Worm (Caenorhabditis elegans) whole organism, early embryonic: ENCODE measurements around the gene ntc-1.
A peak's percentile ranks its signal among the peaks of the same experiment; 100 is the strongest.

Experiments used
- B0310.2 ChIP-seq: sonication (generic microtip); optimal IDR thresholded peaks from 2 replicates; lab custom pipeline; 2016; ENCODE audit warnings: mild to moderate bottlenecking, missing genetic modification characterization, missing compliant biosample characterization
- F13C5.2 ChIP-seq: sonication (generic microtip); optimal IDR thresholded peaks from 2 replicates; lab custom pipeline; 2017; ENCODE audit warnings: mild to moderate bottlenecking, missing genetic modification characterization, inconsistent platforms, missing compliant biosample characterization
- aly-1 ChIP-seq: sonication (generic microtip); optimal IDR thresholded peaks from 2 replicates; lab custom pipeline; 2016; ENCODE audit warnings: missing genetic modification characterization, missing compliant biosample characterization
- ama-1 ChIP-seq: fragments of 150-350 bp; optimal IDR thresholded peaks from 2 replicates; lab custom pipeline; 2014
- ceh-13 ChIP-seq: fragments of 200-800 bp; sonication (Bioruptor generic); optimal IDR thresholded peaks from 2 replicates; lab custom pipeline; 2018; ENCODE audit warnings: mild to moderate bottlenecking, missing genetic modification characterization, missing compliant biosample characterization
- ceh-36 ChIP-seq: sonication (generic microtip); optimal IDR thresholded peaks from 2 replicates; lab custom pipeline; 2016; ENCODE audit warnings: missing genetic modification characterization, inconsistent platforms, missing compliant biosample characterization
- ets-7 ChIP-seq: sonication (generic microtip); optimal IDR thresholded peaks from 2 replicates; lab custom pipeline; 2016; ENCODE audit warnings: missing genotype, missing genetic modification characterization, missing compliant biosample characterization
- flt-1 ChIP-seq: fragments of 200-800 bp; sonication (Bioruptor generic); IDR thresholded peaks from 2 replicates; pipeline ENCODE4 v1.3.6; 2022; ENCODE audit warnings: missing genetic modification characterization, missing compliant biosample characterization
- hmbx-1 ChIP-seq: sonication (generic microtip); optimal IDR thresholded peaks from 2 replicates; lab custom pipeline; 2016; ENCODE audit warnings: mild to moderate bottlenecking, missing genetic modification characterization, missing compliant biosample characterization
- hmg-4 ChIP-seq: fragments of 200-800 bp; sonication (Bioruptor generic); optimal IDR thresholded peaks from 2 replicates; lab custom pipeline; 2018; ENCODE audit warnings: mild to moderate bottlenecking, missing genetic modification characterization, missing compliant biosample characterization
- hnd-1 ChIP-seq: sonication (generic microtip); optimal IDR thresholded peaks from 2 replicates; lab custom pipeline; 2016; ENCODE audit warnings: missing genetic modification characterization, missing compliant biosample characterization
- pes-1 ChIP-seq: fragments of 200-800 bp; sonication (Bioruptor generic); IDR thresholded peaks from 2 replicates; pipeline ENCODE4 v1.3.6; 2022; ENCODE audit warnings: missing genetic modification reagents, missing genetic modification characterization, missing compliant biosample characterization
- scrt-1 ChIP-seq: fragments of 200-800 bp; sonication (Bioruptor generic); IDR thresholded peaks from 2 replicates; pipeline ENCODE4 v1.3.6; 2022; ENCODE audit warnings: missing genetic modification characterization, missing compliant biosample characterization
- sea-1 ChIP-seq: fragments of 200-800 bp; sonication (Bioruptor generic); conservative IDR thresholded peaks from 2 replicates; pipeline ENCODE4 v1.3.6; 2022; ENCODE audit warnings: missing genetic modification characterization, missing compliant biosample characterization
- tbx-11 ChIP-seq: fragments of 200-800 bp; sonication (Bioruptor generic); IDR thresholded peaks from 2 replicates; pipeline ENCODE4 v1.3.6; 2022; ENCODE audit warnings: missing genetic modification characterization, missing compliant biosample characterization
- tbx-37 ChIP-seq: fragments of 200-800 bp; sonication (Bioruptor generic); conservative IDR thresholded peaks from 2 replicates; pipeline ENCODE4 v1.3.6; 2022; ENCODE audit warnings: missing genetic modification reagents, missing genetic modification characterization, missing compliant biosample characterization
- tra-4 ChIP-seq: sonication (generic microtip); optimal IDR thresholded peaks from 2 replicates; lab custom pipeline; 2017; ENCODE audit warnings: missing genetic modification characterization, missing compliant biosample characterization

Gene ntc-1

DNA sequence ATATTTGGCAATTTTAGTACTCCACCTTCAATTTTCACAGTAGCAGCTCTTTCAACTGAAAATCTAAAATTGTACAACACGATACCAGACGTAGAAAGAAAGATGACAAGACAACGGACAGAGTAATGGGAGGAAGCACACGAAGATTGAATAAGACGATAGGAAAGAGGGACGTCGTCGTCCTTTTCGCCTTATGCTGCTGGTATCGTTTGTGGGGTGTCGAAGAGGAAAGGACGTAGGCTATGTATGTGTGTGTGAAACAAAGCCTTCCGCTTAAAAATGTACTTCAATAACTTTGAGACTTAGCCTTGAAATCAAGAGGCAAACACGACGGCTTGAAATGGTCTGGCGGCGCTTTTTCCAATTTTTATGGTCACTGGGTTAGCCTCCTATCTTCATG, 6.9 kb downstream of the ntc-1 start:
- no peak for TF ChIP-seq tbx-11 (GFP tag; lab: Robert Waterston, UW)
- no peak for TF ChIP-seq tbx-37 (GFP tag; lab: Robert Waterston, UW)
- no peak for TF ChIP-seq hmbx-1 (tag; lab: Kevin White, UChicago)
- TF ChIP-seq aly-1: no peak
- no peak for TF ChIP-seq flt-1 (GFP tag; lab: Robert Waterston, UW)
- TF ChIP-seq hnd-1 (tag; lab: Kevin White, UChicago): no peak
- TF ChIP-seq ets-7: no peak
- TF ChIP-seq tra-4 (tag; lab: Kevin White, UChicago): no peak
- TF ChIP-seq ceh-13 (GFP tag; lab: Kevin White, UChicago): no peak
- TF ChIP-seq sea-1: no peak
- TF ChIP-seq ceh-36: no peak
- TF ChIP-seq ama-1 (lab: Kevin White, UChicago): no peak
- TF ChIP-seq scrt-1: no peak

DNA sequence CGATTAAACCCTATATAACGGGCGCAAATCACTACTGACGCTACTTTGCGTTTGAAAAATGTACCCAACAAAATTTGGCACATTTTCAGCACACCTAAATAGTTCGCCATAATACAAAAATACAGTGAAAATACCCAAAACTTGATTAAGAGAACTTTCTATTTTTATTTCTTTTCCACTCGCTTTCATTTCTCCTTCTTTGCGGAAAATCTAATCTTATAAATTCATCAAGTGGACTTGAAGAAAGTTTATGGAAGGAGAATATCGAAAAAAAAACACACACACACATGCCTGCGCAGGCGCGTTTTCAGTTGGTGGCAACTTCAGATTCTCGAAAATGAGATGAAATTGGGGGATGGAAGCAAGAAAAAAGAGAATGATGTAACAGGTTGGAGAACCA, 9.4 kb downstream of the ntc-1 start:
- TF ChIP-seq sea-1 (no peak), hmg-4 (GFP tag; lab: Kevin White, UChicago) (no peak), flt-1 (GFP tag; lab: Robert Waterston, UW) (no peak), pes-1 (GFP tag; lab: Robert Waterston, UW) (no peak), scrt-1 (no peak), tbx-11 (GFP tag; lab: Robert Waterston, UW) (no peak), ceh-13 (GFP tag; lab: Kevin White, UChicago) (no peak), hmbx-1 (tag; lab: Kevin White, UChicago) (no peak), ama-1 (lab: Kevin White, UChicago) (no peak), B0310.2 (tag; lab: Kevin White, UChicago) (no peak), ceh-36 (no peak), hnd-1 (tag; lab: Kevin White, UChicago) (no peak)

DNA sequence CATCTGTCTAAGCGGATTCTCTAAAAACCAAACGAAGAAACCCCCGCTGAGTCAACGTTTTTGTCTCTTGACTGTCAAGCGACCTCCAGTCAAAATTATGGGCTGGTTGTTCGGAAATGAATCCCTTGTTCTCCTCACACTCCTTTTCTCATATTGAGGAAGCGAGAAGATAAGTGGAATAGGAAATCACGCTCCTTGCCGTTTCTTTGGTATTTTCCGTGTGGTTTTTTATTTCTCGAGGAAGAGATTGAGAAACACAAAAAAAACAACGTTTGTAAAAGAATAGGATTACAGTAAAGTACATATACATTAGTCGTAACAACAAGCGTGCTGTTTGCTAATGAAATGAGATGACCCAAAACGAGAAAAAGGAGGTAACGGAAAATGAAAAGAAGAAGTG, 11.0 kb downstream of the ntc-1 start, which contains the start of gene tsp-14:
Gene tsp-14 (minus strand): TSS at position 62 of the 400 bp plus-strand sequence.
- TF ChIP-seq hmg-4 (GFP tag; lab: Kevin White, UChicago) (no peak), hmbx-1 (tag; lab: Kevin White, UChicago) (no peak), flt-1 (GFP tag; lab: Robert Waterston, UW) (no peak), tbx-37 (GFP tag; lab: Robert Waterston, UW) (no peak), F13C5.2 (tag; lab: Kevin White, UChicago) (no peak), tbx-11 (GFP tag; lab: Robert Waterston, UW) (no peak), ets-7 (no peak), ceh-36 (no peak), pes-1 (GFP tag; lab: Robert Waterston, UW) (no peak), B0310.2 (tag; lab: Kevin White, UChicago) (no peak), ceh-13 (GFP tag; lab: Kevin White, UChicago) (no peak), aly-1 (no peak), hnd-1 (tag; lab: Kevin White, UChicago) (no peak), ama-1 (lab: Kevin White, UChicago) (no peak), sea-1 (no peak), tra-4 (tag; lab: Kevin White, UChicago) (no peak), scrt-1 (no peak)

DNA sequence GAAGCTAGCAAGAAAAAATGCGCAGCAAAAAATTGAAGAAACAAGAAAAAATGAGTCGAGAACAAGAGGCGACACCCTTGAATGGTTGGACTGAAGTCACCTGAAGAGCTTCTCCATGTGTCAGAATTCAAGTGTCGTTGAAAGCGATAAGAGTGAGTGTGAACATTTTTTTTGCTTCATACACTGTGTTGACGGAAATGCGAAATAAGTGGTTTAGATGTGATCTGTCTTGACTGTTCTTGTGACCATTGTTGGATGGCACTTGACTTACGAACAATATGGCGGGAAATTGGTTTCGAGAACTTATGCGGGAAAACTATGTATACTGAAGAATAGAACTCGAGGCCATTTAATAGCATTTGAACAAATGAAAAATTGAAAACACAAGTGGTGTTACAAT, 14.1 kb downstream of the ntc-1 start:
- TF ChIP-seq aly-1 (no peak), ceh-13 (GFP tag; lab: Kevin White, UChicago) (no peak), tbx-37 (GFP tag; lab: Robert Waterston, UW) (no peak), scrt-1 (no peak), pes-1 (GFP tag; lab: Robert Waterston, UW) (no peak), flt-1 (GFP tag; lab: Robert Waterston, UW) (no peak), B0310.2 (tag; lab: Kevin White, UChicago) (no peak), ama-1 (lab: Kevin White, UChicago) (no peak), ets-7 (no peak), tbx-11 (GFP tag; lab: Robert Waterston, UW) (no peak), hnd-1 (tag; lab: Kevin White, UChicago) (no peak), hmbx-1 (tag; lab: Kevin White, UChicago) (no peak), hmg-4 (GFP tag; lab: Kevin White, UChicago) (no peak), sea-1 (no peak), tra-4 (tag; lab: Kevin White, UChicago) (no peak), ceh-36 (no peak), F13C5.2 (tag; lab: Kevin White, UChicago) (no peak)

DNA sequence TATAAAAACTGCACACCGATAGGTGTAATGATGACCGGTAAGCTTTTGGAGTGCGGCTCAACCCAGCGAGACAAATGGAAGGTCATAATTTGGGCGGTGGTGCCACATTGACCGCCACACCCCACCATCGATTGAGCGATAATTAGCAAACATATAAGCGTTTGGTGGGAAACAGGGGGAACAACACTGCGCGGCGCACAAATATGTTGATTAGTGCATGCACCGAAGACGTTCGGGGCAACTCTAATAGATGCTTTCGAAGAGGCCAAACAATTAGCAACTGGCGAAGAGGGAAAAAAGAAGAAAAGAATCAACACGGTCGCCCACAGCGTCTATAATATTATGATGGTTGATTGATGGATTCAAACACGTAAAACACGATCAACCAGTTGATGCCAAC, 15.4 kb downstream of the ntc-1 start:
- TF ChIP-seq hmg-4 (GFP tag; lab: Kevin White, UChicago) (peak; percentile 54), aly-1 (no peak), scrt-1 (no peak)

DNA sequence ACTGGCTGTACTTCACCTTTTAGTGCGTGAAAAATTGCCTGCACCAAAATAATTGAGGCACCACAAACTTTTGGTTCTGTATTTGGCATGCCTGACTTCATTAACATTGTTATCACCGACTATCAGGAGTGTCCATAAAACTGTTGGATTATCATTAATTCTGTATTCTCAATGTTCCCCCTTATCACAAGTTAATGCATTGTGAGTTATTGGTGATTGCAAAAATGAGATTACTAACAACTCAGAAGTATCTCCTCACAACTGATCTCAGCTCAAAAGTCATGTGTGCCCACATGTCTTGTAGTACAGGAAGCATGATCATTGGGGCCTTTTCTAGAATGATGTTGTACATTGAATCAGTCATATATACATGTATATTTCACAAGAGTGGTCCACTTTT, 19.8 kb downstream of the ntc-1 start, which contains the start of gene arrd-23:
Gene arrd-23 (plus strand): TSS at position 301 of the 400 bp plus-strand sequence.
- no peak for TF ChIP-seq ets-7
- no peak for TF ChIP-seq hmbx-1 (tag; lab: Kevin White, UChicago)
- TF ChIP-seq tbx-37 (GFP tag; lab: Robert Waterston, UW): no peak
- no peak for TF ChIP-seq pes-1 (GFP tag; lab: Robert Waterston, UW)
- no peak for TF ChIP-seq tbx-11 (GFP tag; lab: Robert Waterston, UW)
- TF ChIP-seq sea-1: no peak
- no peak for TF ChIP-seq hnd-1 (tag; lab: Kevin White, UChicago)
- TF ChIP-seq aly-1: no peak
- TF ChIP-seq ama-1 (lab: Kevin White, UChicago): no peak
- no peak for TF ChIP-seq ceh-36
- no peak for TF ChIP-seq B0310.2 (tag; lab: Kevin White, UChicago)
- TF ChIP-seq tra-4 (tag; lab: Kevin White, UChicago): no peak
- TF ChIP-seq hmg-4 (GFP tag; lab: Kevin White, UChicago): no peak
- TF ChIP-seq flt-1 (GFP tag; lab: Robert Waterston, UW): no peak

DNA sequence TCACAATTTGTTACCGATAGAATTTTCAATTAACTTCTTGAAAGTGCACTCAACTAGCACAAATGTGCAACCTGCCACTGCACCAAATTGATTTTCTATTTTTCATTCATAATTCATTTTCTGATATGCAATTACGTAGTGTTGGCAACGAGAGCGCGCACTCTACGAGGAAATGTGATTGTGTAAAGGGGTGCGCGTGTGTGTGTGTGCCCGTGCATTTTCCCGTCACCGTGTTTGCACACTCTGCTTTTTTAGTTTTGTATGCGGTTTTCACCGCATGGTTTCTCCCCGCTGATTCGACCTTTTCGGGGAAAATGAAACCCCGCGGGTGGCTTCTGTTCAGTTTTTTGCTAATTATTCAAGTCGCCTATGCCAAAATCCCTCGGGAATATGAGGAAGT, 24.3 kb downstream of the ntc-1 start, which contains the start of gene T07F12.2:
Gene T07F12.2 (plus strand): TSS at position 87 of the 400 bp plus-strand sequence.
- TF ChIP-seq hmg-4 (GFP tag; lab: Kevin White, UChicago) (peak; percentile 38), scrt-1 (no peak), ets-7 (no peak), F13C5.2 (tag; lab: Kevin White, UChicago) (peak; percentile 34)
